Worm (Caenorhabditis elegans): ENCODE measurements around the gene col-36.

The col-36 gene

ce11 chrII:7151969-7152631 is 16.5 kb downstream of the col-36 start, which contains the start of gene fust-1:
fust-1 (plus strand) TSS chrII:7152581.
- TF ChIP-seq B0310.2 (tag; optimal IDR thresholded peaks at IDR 0.05) (no peak), F13C5.2 (tag; optimal IDR thresholded peaks at IDR 0.05) (peak; percentile 89), hmg-4 (GFP tag; optimal IDR thresholded peaks at IDR 0.05) (peak; percentile 46), ceh-13 (GFP tag; optimal IDR thresholded peaks at IDR 0.05) (no peak), hmbx-1 (tag; optimal IDR thresholded peaks at IDR 0.05) (peak; percentile 19), hnd-1 (tag; optimal IDR thresholded peaks at IDR 0.05) (peak; percentile 1), sea-1 (GFP tag; conservative IDR thresholded peaks at IDR 0.05) (no peak; the same call in 1 of the 2 replicates), ets-7 (tag; optimal IDR thresholded peaks at IDR 0.05) (no peak), tra-4 (tag; optimal IDR thresholded peaks at IDR 0.05) (no peak), aly-1 (tag; optimal IDR thresholded peaks at IDR 0.05) (no peak), ceh-36 (tag; optimal IDR thresholded peaks at IDR 0.05) (peak; percentile 39), tbx-11 (GFP tag; IDR thresholded peaks at IDR 0.05) (peak; percentile 48; the same call in 1 of the 2 replicates), flt-1 (GFP tag; IDR thresholded peaks at IDR 0.05) (peak; percentile 64; the same call in 1 of the 2 replicates), ama-1 (optimal IDR thresholded peaks at IDR 0.05) (no peak), pes-1 (GFP tag; IDR thresholded peaks at IDR 0.05) (peak; percentile 77), tbx-37 (GFP tag; conservative IDR thresholded peaks at IDR 0.05) (peak; percentile 33; the same call in 1 of the 2 replicates), scrt-1 (GFP tag; IDR thresholded peaks at IDR 0.05) (peak; percentile 58; the same call in 1 of the 2 replicates)

- TF ChIP-seq B0310.2 (tag; optimal IDR thresholded peaks at IDR 0.05): no peak
- TF ChIP-seq aly-1 (tag; optimal IDR thresholded peaks at IDR 0.05): no peak
- no peak for TF ChIP-seq sea-1 (GFP tag; conservative IDR thresholded peaks at IDR 0.05)
- no peak for TF ChIP-seq tra-4 (tag; optimal IDR thresholded peaks at IDR 0.05)
- no peak for TF ChIP-seq pes-1 (GFP tag; IDR thresholded peaks at IDR 0.05)
- TF ChIP-seq ceh-13 (GFP tag; optimal IDR thresholded peaks at IDR 0.05): no peak
- no peak for TF ChIP-seq ceh-36 (tag; optimal IDR thresholded peaks at IDR 0.05)
- TF ChIP-seq tbx-37 (GFP tag; conservative IDR thresholded peaks at IDR 0.05): no peak
- no peak for TF ChIP-seq ama-1 (optimal IDR thresholded peaks at IDR 0.05)
- TF ChIP-seq ets-7 (tag; optimal IDR thresholded peaks at IDR 0.05): no peak
- TF ChIP-seq hmg-4 (GFP tag; optimal IDR thresholded peaks at IDR 0.05): no peak
- no peak for TF ChIP-seq flt-1 (GFP tag; IDR thresholded peaks at IDR 0.05)
- no peak for TF ChIP-seq scrt-1 (GFP tag; IDR thresholded peaks at IDR 0.05)
- TF ChIP-seq tbx-11 (GFP tag; IDR thresholded peaks at IDR 0.05): no peak
- TF ChIP-seq hmbx-1 (tag; optimal IDR thresholded peaks at IDR 0.05): no peak
- TF ChIP-seq F13C5.2 (tag; optimal IDR thresholded peaks at IDR 0.05): no peak
- TF ChIP-seq hnd-1 (tag; optimal IDR thresholded peaks at IDR 0.05): no peak
Observed at ce11 chrII:7148099-7148498, 20.5 kb downstream of the col-36 start, which contains the start of gene T07F8.1. T07F8.1 (plus strand) TSS chrII:7148399.

DNA sequence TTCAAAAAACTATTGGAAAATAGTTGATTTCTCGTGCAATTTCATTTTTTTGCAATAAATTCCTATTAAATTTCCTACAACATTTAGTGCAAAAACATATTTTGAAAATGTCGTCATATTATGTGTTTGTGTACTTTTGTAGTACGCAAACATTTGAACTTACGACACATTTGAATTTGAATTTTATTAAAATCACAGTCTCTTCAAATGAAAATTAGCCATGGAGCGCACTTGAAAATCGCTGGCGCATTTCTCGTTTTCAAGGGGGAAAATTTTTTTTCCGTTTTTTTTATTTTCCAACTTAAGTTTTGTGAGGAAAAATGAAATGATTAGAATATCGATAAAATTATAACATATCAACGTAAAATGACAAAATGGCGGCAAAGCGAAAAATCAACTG is 21.1 kb downstream of the col-36 start:
- TF ChIP-seq B0310.2 (tag; optimal IDR thresholded peaks at IDR 0.05): no peak
- TF ChIP-seq pes-1 (GFP tag; IDR thresholded peaks at IDR 0.05): no peak
- TF ChIP-seq ceh-36 (tag; optimal IDR thresholded peaks at IDR 0.05): no peak
- TF ChIP-seq flt-1 (GFP tag; IDR thresholded peaks at IDR 0.05): no peak
- TF ChIP-seq hnd-1 (tag; optimal IDR thresholded peaks at IDR 0.05): no peak
- TF ChIP-seq sea-1 (GFP tag; conservative IDR thresholded peaks at IDR 0.05): no peak
- TF ChIP-seq scrt-1 (GFP tag; IDR thresholded peaks at IDR 0.05): no peak
- TF ChIP-seq ets-7 (tag; optimal IDR thresholded peaks at IDR 0.05): no peak
- no peak for TF ChIP-seq tbx-37 (GFP tag; conservative IDR thresholded peaks at IDR 0.05)
- no peak for TF ChIP-seq aly-1 (tag; optimal IDR thresholded peaks at IDR 0.05)

DNA sequence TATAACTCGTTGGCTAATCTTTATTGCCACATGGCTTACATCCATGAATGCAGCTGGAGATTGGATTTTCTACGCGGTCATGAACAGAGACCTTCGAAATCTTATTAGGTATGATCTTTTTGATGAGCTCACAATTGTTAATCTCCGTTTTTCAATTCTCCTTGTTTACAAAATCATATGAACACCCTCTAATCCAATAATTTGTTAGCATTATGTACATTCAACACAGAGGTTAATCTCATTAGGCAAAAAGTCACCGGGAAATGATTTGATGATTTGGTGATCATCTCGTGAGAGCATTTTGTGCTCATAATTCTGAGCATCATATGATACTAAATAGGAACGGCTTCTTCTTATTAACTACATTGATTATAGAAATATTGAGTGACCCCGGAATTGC is 22.4 kb downstream of the col-36 start:
- TF ChIP-seq B0310.2 (tag; optimal IDR thresholded peaks at IDR 0.05) (no peak), tbx-11 (GFP tag; IDR thresholded peaks at IDR 0.05) (no peak), hmbx-1 (tag; optimal IDR thresholded peaks at IDR 0.05) (no peak), ceh-13 (GFP tag; optimal IDR thresholded peaks at IDR 0.05) (no peak), F13C5.2 (tag; optimal IDR thresholded peaks at IDR 0.05) (no peak), ama-1 (optimal IDR thresholded peaks at IDR 0.05) (no peak), tra-4 (tag; optimal IDR thresholded peaks at IDR 0.05) (no peak), ceh-36 (tag; optimal IDR thresholded peaks at IDR 0.05) (no peak), flt-1 (GFP tag; IDR thresholded peaks at IDR 0.05) (no peak), hnd-1 (tag; optimal IDR thresholded peaks at IDR 0.05) (no peak), ets-7 (tag; optimal IDR thresholded peaks at IDR 0.05) (no peak)

DNA sequence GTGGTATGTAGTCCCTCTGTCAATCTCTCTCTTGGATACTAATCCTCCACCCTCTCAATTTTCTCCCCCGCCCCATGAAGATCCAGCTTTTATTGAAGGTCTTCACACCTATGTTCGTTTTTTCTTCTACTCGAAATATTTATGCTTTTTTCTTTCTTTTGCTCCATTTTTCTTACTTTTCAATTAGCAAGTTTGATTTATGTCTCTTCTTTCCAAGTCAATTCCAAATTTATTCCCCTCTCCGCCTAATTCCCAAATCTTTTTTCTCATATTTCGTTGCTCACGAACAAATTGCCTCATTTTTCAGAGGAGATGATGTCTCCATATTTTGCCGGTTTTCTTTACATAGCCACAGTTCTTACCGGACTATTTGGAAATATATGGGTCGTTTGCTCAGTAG is 24.3 kb downstream of the col-36 start, which contains the start of gene npr-31:
npr-31 (plus strand) TSS at position 301 of the 400 bp plus-strand sequence.
- TF ChIP-seq sea-1 (GFP tag; conservative IDR thresholded peaks at IDR 0.05) (no peak), pes-1 (GFP tag; IDR thresholded peaks at IDR 0.05) (no peak), hnd-1 (tag; optimal IDR thresholded peaks at IDR 0.05) (no peak), tra-4 (tag; optimal IDR thresholded peaks at IDR 0.05) (no peak), ceh-13 (GFP tag; optimal IDR thresholded peaks at IDR 0.05) (no peak), tbx-37 (GFP tag; conservative IDR thresholded peaks at IDR 0.05) (no peak), ceh-36 (tag; optimal IDR thresholded peaks at IDR 0.05) (no peak), ama-1 (optimal IDR thresholded peaks at IDR 0.05) (no peak), ets-7 (tag; optimal IDR thresholded peaks at IDR 0.05) (no peak), scrt-1 (GFP tag; IDR thresholded peaks at IDR 0.05) (no peak), B0310.2 (tag; optimal IDR thresholded peaks at IDR 0.05) (no peak), tbx-11 (GFP tag; IDR thresholded peaks at IDR 0.05) (no peak), hmg-4 (GFP tag; optimal IDR thresholded peaks at IDR 0.05) (no peak), hmbx-1 (tag; optimal IDR thresholded peaks at IDR 0.05) (no peak), aly-1 (tag; optimal IDR thresholded peaks at IDR 0.05) (no peak), flt-1 (GFP tag; IDR thresholded peaks at IDR 0.05) (no peak), F13C5.2 (tag; optimal IDR thresholded peaks at IDR 0.05) (no peak)

- no peak for TF ChIP-seq ets-7 (tag; optimal IDR thresholded peaks at IDR 0.05)
- TF ChIP-seq tbx-11 (GFP tag; IDR thresholded peaks at IDR 0.05): no peak
- TF ChIP-seq tra-4 (tag; optimal IDR thresholded peaks at IDR 0.05): no peak
- no peak for TF ChIP-seq ceh-13 (GFP tag; optimal IDR thresholded peaks at IDR 0.05)
- no peak for TF ChIP-seq F13C5.2 (tag; optimal IDR thresholded peaks at IDR 0.05)
- no peak for TF ChIP-seq ama-1 (optimal IDR thresholded peaks at IDR 0.05)
- no peak for TF ChIP-seq hmbx-1 (tag; optimal IDR thresholded peaks at IDR 0.05)
- TF ChIP-seq scrt-1 (GFP tag; IDR thresholded peaks at IDR 0.05): no peak
- TF ChIP-seq hmg-4 (GFP tag; optimal IDR thresholded peaks at IDR 0.05): no peak
- TF ChIP-seq hnd-1 (tag; optimal IDR thresholded peaks at IDR 0.05): no peak
- no peak for TF ChIP-seq sea-1 (GFP tag; conservative IDR thresholded peaks at IDR 0.05)
- TF ChIP-seq pes-1 (GFP tag; IDR thresholded peaks at IDR 0.05): no peak
- TF ChIP-seq aly-1 (tag; optimal IDR thresholded peaks at IDR 0.05): no peak
- TF ChIP-seq B0310.2 (tag; optimal IDR thresholded peaks at IDR 0.05): no peak
- no peak for TF ChIP-seq flt-1 (GFP tag; IDR thresholded peaks at IDR 0.05)
- TF ChIP-seq ceh-36 (tag; optimal IDR thresholded peaks at IDR 0.05): no peak
- TF ChIP-seq tbx-37 (GFP tag; conservative IDR thresholded peaks at IDR 0.05): no peak
Observed at ce11 chrII:7139064-7139463, 29.5 kb downstream of the col-36 start.

Data from whole organism, early embryonic.